Fruit fly (Drosophila melanogaster) S2 (cell line): Measurements from ENCODE around the gene slpr.

Experiments
- CG8478 ChIP-seq: fragments of >200 bp; optimal IDR thresholded peaks from 2 replicates; lab custom pipeline; 2018
- CTCF ChIP-seq, 2 experiments: fragments of >200 bp; optimal IDR thresholded peaks; 2 replicates each; lab custom pipeline; 2018

DNA sequence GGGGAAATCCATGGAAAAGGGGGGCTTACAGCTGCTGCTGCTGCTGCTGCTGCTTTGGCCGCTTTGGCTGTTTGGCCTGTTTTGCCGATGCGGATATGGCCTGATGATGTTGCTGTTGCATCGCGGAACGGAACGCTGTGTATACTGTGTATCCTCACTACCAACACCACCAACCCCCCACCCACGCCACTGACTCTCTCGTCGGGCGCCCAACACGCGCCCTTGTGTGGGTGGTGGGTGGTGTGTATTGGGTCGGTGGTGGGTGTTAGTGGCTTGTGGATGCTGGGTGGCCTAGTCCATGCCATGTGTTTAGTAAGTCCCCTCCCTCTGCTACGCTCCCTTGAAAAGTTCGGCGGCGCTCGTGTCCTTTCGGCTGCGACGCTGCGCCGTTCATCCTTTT is 757 bp upstream of the slpr start:
- TF ChIP-seq CTCF (optimal IDR thresholded peaks at IDR 0.05; lab: Kevin White, UChicago) (no peak), CG8478 (lab: Kevin White, UChicago) (no peak)
